Worm (Caenorhabditis elegans) whole organism, L4 larva: Measurements from ENCODE around the gene Y75B7AL.2.

Experiments
- Y5F2A.4 ChIP-seq: fragments of 200-800 bp; sonication (Bioruptor generic); optimal IDR thresholded peaks from 2 replicates; lab custom pipeline; 2018; ENCODE audit warnings: mild to moderate bottlenecking, missing genetic modification characterization, missing compliant biosample characterization
- ctbp-1 ChIP-seq: fragments of 200-800 bp; sonication (Bioruptor generic); IDR thresholded peaks from 2 replicates; pipeline ENCODE4 v1.3.6; 2022; ENCODE audit warnings: missing genetic modification reagents, missing genetic modification characterization, missing compliant biosample characterization
- mxl-2 ChIP-seq: fragments of 200-800 bp; sonication (Bioruptor generic); conservative IDR thresholded peaks from 2 replicates; pipeline ENCODE4 v1.3.6; 2022; ENCODE audit warnings: missing genetic modification reagents, missing genetic modification characterization, missing compliant biosample characterization
- nhr-28 ChIP-seq: fragments of 150-350 bp; optimal IDR thresholded peaks from 2 replicates; lab custom pipeline; 2014; ENCODE audit warnings: missing biosample characterization, missing genetic modification characterization

DNA sequence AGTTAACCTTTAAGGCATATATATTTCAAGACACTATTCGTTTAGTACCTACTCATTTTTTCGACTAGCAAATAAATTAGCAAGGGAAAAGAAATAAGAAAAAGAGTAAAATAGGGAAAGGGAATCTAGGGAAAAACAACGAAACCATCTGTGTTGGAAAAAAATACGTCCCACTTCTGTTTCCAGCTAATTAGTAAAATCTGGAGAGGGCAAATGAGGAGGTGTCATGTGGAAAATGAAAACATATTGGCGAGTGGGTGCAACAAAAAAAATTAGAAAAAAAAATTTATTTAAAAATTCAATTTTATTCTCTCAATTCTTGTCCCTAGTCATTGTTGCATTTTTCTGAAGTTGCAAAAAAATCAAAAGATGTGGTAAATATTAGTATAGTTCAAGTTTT is 50.2 kb downstream of the Y75B7AL.2 start:
- TF ChIP-seq nhr-28 (tag; lab: Kevin White, UChicago), result no peak
- TF ChIP-seq mxl-2, result no peak
- no peak for TF ChIP-seq ctbp-1 (GFP tag; lab: Robert Waterston, UW)
- TF ChIP-seq Y5F2A.4 (GFP tag; lab: Kevin White, UChicago), result no peak
